Worm (Caenorhabditis elegans): ENCODE measurements around the gene F25B4.4.

DNA sequence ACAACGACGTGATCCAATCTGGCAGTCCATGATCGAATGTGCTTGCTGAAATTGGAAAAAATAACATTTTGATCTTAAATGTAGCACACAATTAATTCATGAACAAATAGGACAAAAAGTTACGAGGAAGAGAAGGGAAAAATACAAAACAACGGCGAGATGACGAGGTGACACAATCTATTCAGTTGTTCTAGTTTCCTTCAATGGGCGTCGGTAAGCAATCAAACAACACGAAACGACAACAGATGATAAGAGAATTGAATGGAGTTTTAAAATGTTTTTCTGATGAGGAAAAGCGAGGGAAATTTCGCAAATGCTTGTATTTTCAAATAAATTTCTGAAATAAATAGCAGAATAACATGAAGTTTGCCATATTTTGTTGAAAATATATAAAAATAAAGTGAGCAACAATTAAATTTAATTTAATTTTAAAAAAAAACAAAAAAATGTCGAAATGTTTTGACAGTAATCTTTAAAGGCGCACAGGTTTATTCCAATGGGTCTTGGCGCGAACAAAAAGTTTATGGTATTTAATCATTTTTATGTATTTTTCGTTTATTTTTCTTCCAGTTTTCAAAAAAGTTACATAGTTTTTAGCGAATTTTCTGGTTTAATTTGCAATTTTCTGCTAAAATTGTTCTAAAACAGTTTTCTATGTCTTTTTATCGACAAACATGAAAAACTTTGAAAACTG is 18.5 kb upstream of the F25B4.4 start, which contains the start of gene C14C11.7:
- no peak for TF ChIP-seq unc-55 (GFP tag; optimal IDR thresholded peaks at IDR 0.05)
- no peak for TF ChIP-seq nhr-21 (tag; optimal IDR thresholded peaks at IDR 0.05)
- TF ChIP-seq ama-1 (optimal IDR thresholded peaks at IDR 0.05) = no peak
- no peak for TF ChIP-seq nhr-11 (tag; optimal IDR thresholded peaks at IDR 0.05)
- TF ChIP-seq snpc-4 (tag; optimal IDR thresholded peaks at IDR 0.05) = no peak
- TF ChIP-seq ztf-4 (tag; optimal IDR thresholded peaks at IDR 0.05) = no peak
- no peak for TF ChIP-seq nhr-10 (tag; optimal IDR thresholded peaks at IDR 0.05)
- no peak for TF ChIP-seq aly-2 (tag; optimal IDR thresholded peaks at IDR 0.05)
- TF ChIP-seq Y55F3AM.14 (GFP tag; optimal IDR thresholded peaks at IDR 0.05) = no peak
- no peak for TF ChIP-seq zag-1 (tag; optimal IDR thresholded peaks at IDR 0.05)
- no peak for TF ChIP-seq nhr-77 (tag; optimal IDR thresholded peaks at IDR 0.05)
- TF ChIP-seq skn-1 (tag; optimal IDR thresholded peaks at IDR 0.05) = no peak
- no peak for TF ChIP-seq nhr-25 (tag; optimal IDR thresholded peaks at IDR 0.05)
- no peak for TF ChIP-seq nhr-6 (tag; optimal IDR thresholded peaks at IDR 0.05)

Data from whole organism, L2 larva.